Worm (Caenorhabditis elegans): ENCODE results near the gene C26B9.3.

- no peak for TF ChIP-seq nhr-12 (tag; optimal IDR thresholded peaks at IDR 0.05)
- TF ChIP-seq ceh-28 (tag; optimal IDR thresholded peaks at IDR 0.05), result no peak
- TF ChIP-seq fkh-10 (GFP tag; optimal IDR thresholded peaks at IDR 0.05), result no peak
- TF ChIP-seq elt-2 (tag; optimal IDR thresholded peaks at IDR 0.05), result peak; percentile 64
- TF ChIP-seq eor-1 (tag; optimal IDR thresholded peaks at IDR 0.05), result no peak
- TF ChIP-seq nhr-77 (tag; optimal IDR thresholded peaks at IDR 0.05), result no peak
- TF ChIP-seq elt-3 (tag; optimal IDR thresholded peaks at IDR 0.05), result no peak
- no peak for TF ChIP-seq nhr-28 (tag; optimal IDR thresholded peaks at IDR 0.05)
- TF ChIP-seq ceh-16 (tag; optimal IDR thresholded peaks at IDR 0.05), result no peak
- no peak for TF ChIP-seq pqm-1 (tag; optimal IDR thresholded peaks at IDR 0.05)
- TF ChIP-seq egl-27 (tag; optimal IDR thresholded peaks at IDR 0.05), result no peak
Measured at ce11 chrX:5346303-5346702, 8.2 kb downstream of the C26B9.3 start.
